Fruit fly (Drosophila melanogaster) whole organism, embryonic: ENCODE data around the gene CG14212.

Experiments used
- Abd-B ChIP-seq: fragments of 200-800 bp; sonication (Bioruptor generic); optimal IDR thresholded peaks from 2 replicates; lab custom pipeline; 2018; ENCODE audit warnings: missing biosample characterization, mild to moderate bottlenecking, missing genetic modification characterization, moderate library complexity
- B-H1 ChIP-seq: fragments of 200-800 bp; sonication (Bioruptor generic); IDR thresholded peaks from 3 replicates; pipeline ENCODE4 v1.3.6; 2022; ENCODE audit warnings: missing biosample characterization, missing genetic modification characterization
- BEAF-32 ChIP-seq: fragments of 200-800 bp; sonication (Bioruptor generic); optimal IDR thresholded peaks from 3 replicates; lab custom pipeline; 2017; ENCODE audit warnings: missing biosample characterization, missing genetic modification characterization, mild to moderate bottlenecking, moderate library complexity, missing genetic modification reagents
- Bdp1 ChIP-seq: fragments of 200-800 bp; sonication (Bioruptor generic); optimal IDR thresholded peaks from 3 replicates; lab custom pipeline; 2016; ENCODE audit warnings: missing biosample characterization, missing genetic modification characterization
- Blimp-1 ChIP-seq: fragments of 200-800 bp; sonication (Bioruptor generic); optimal IDR thresholded peaks from 3 replicates; lab custom pipeline; 2018; ENCODE audit warnings: missing biosample characterization, missing genetic modification characterization, mild to moderate bottlenecking, moderate library complexity, missing genetic modification reagents
- CG1024 ChIP-seq: fragments of 200-800 bp; sonication (Bioruptor generic); IDR thresholded peaks from 2 replicates; pipeline ENCODE4 v1.3.6; 2022; ENCODE audit warnings: missing biosample characterization, missing genetic modification characterization
- CG15269 ChIP-seq: fragments of 200-800 bp; sonication (Bioruptor generic); optimal IDR thresholded peaks from 2 replicates; lab custom pipeline; 2018; ENCODE audit warnings: missing biosample characterization, mild to moderate bottlenecking, missing genetic modification characterization, moderate library complexity
- CG1603 ChIP-seq: fragments of 200-800 bp; sonication (Bioruptor generic); optimal IDR thresholded peaks from 2 replicates; lab custom pipeline; 2019; ENCODE audit warnings: missing biosample characterization, mild to moderate bottlenecking, missing genetic modification characterization, moderate library complexity
- CG2199 ChIP-seq: fragments of 200-800 bp; sonication (Bioruptor generic); IDR thresholded peaks from 3 replicates; pipeline ENCODE4 v1.3.6; 2022; ENCODE audit warnings: missing biosample characterization, missing genetic modification characterization
- CG31224 ChIP-seq: fragments of 200-800 bp; sonication (Bioruptor generic); IDR thresholded peaks from 2 replicates; pipeline ENCODE4 v1.3.6; 2022; ENCODE audit warnings: missing biosample characterization, missing genetic modification characterization
- CG3847 ChIP-seq: fragments of 200-800 bp; sonication (Bioruptor generic); IDR thresholded peaks from 2 replicates; pipeline ENCODE4 v1.3.6; 2022; ENCODE audit warnings: missing biosample characterization, missing genetic modification characterization
- CG3995 ChIP-seq: fragments of 200-800 bp; sonication (Bioruptor generic); optimal IDR thresholded peaks from 3 replicates; lab custom pipeline; 2016; ENCODE audit warnings: missing biosample characterization, missing genetic modification characterization
- CG4617 ChIP-seq: fragments of 200-800 bp; sonication (Bioruptor generic); optimal IDR thresholded peaks from 3 replicates; lab custom pipeline; 2016; ENCODE audit warnings: missing biosample characterization, missing genetic modification characterization, borderline replicate concordance
- CG8388 ChIP-seq: fragments of 200-800 bp; sonication (Bioruptor generic); optimal IDR thresholded peaks from 2 replicates; lab custom pipeline; 2019; ENCODE audit warnings: missing biosample characterization, mild to moderate bottlenecking, missing genetic modification characterization, moderate library complexity
- Deaf1 ChIP-seq: fragments of 200-800 bp; optimal IDR thresholded peaks from 3 replicates; lab custom pipeline; 2019; ENCODE audit warnings: missing biosample characterization, mild to moderate bottlenecking, missing genetic modification characterization, moderate library complexity
- Doc3 ChIP-seq: fragments of 200-800 bp; sonication (Bioruptor generic); IDR thresholded peaks from 3 replicates; pipeline ENCODE4 v1.3.6; 2022; ENCODE audit warnings: missing biosample characterization, missing genetic modification characterization; ENCODE audit not compliant: partially characterized antibody
- Dref ChIP-seq: fragments of 200-800 bp; sonication (Bioruptor generic); IDR thresholded peaks from 2 replicates; pipeline ENCODE4 v1.3.6; 2022; ENCODE audit warnings: missing biosample characterization, missing genetic modification characterization
- ERR ChIP-seq: fragments of 200-800 bp; sonication (Bioruptor generic); optimal IDR thresholded peaks from 2 replicates; lab custom pipeline; 2016; ENCODE audit warnings: missing biosample characterization, missing genetic modification characterization
- Elba2 ChIP-seq: fragments of 200-800 bp; sonication (Bioruptor generic); optimal IDR thresholded peaks from 3 replicates; lab custom pipeline; 2016; ENCODE audit warnings: missing biosample characterization, missing genetic modification characterization
- Hr78 ChIP-seq, 2 experiments: fragments of 200-800 bp in 1 of 2; fragments of >200 bp in 1 of 2; sonication (Bioruptor generic) in 1 of 2; optimal IDR thresholded peaks; 2 replicates each; lab custom pipeline; 2017 to 2019; ENCODE audit warnings: missing biosample characterization in 2 of 2, missing genetic modification characterization in 2 of 2, mild to moderate bottlenecking in 1 of 2, moderate library complexity in 1 of 2
- Jarid2 ChIP-seq: fragments of 200-800 bp; sonication (Bioruptor generic); optimal IDR thresholded peaks from 3 replicates; lab custom pipeline; 2017; ENCODE audit warnings: mild to moderate bottlenecking, missing biosample characterization, missing genetic modification reagents, missing genetic modification characterization
- Med ChIP-seq: fragments of 200-800 bp; sonication (Bioruptor generic); peaks from one replicate; lab custom pipeline; 2016; ENCODE audit warnings: missing biosample characterization, missing genetic modification characterization, mild to moderate bottlenecking, inconsistent platforms, moderate library complexity
- Neu2 ChIP-seq: fragments of 200-800 bp; sonication (Bioruptor generic); optimal IDR thresholded peaks from 3 replicates; lab custom pipeline; 2016; ENCODE audit warnings: missing biosample characterization, missing genetic modification characterization, borderline replicate concordance
- Ptx1 ChIP-seq: fragments of 200-800 bp; sonication (Bioruptor generic); IDR thresholded peaks from 2 replicates; pipeline ENCODE4 v1.3.6; 2022; ENCODE audit warnings: missing biosample characterization, missing genetic modification characterization
- Trl ChIP-seq, 3 experiments: fragments of >200 bp in 2 of 3; fragments of 200-800 bp in 1 of 3; sonication (Bioruptor generic) in 1 of 3; optimal IDR thresholded peaks; 2 replicates in 1 of 3; 3 replicates in 2 of 3; lab custom pipeline; 2016 to 2017; ENCODE audit warnings: missing biosample characterization in 1 of 3, missing genetic modification characterization in 1 of 3
- Xbp1 ChIP-seq: fragments of 200-800 bp; sonication (Bioruptor generic); optimal IDR thresholded peaks from 3 replicates; lab custom pipeline; 2016; ENCODE audit warnings: missing biosample characterization, mild to moderate bottlenecking, missing genetic modification characterization
- bab2 ChIP-seq: fragments of 200-800 bp; sonication (Bioruptor generic); optimal IDR thresholded peaks from 2 replicates; lab custom pipeline; 2016; ENCODE audit warnings: missing biosample characterization, missing genetic modification characterization
- bsh ChIP-seq, 2 experiments: fragments of 200-800 bp; sonication (Bioruptor generic); optimal IDR thresholded peaks; 2 replicates each; lab custom pipeline; 2017 to 2018; ENCODE audit warnings: mild to moderate bottlenecking in 2 of 2, missing biosample characterization in 2 of 2, missing genetic modification characterization in 2 of 2, moderate library complexity in 1 of 2
- croc ChIP-seq: fragments of 200-800 bp; sonication (Bioruptor generic); conservative IDR thresholded peaks from 3 replicates; pipeline ENCODE4 v1.3.6; 2022; ENCODE audit warnings: missing biosample characterization, missing genetic modification characterization
- crol ChIP-seq: fragments of 200-800 bp; sonication (Bioruptor generic); IDR thresholded peaks from 2 replicates; pipeline ENCODE4 v1.3.6; 2022; ENCODE audit warnings: missing biosample characterization, missing genetic modification characterization
- cwo ChIP-seq: fragments of 200-800 bp; sonication (Bioruptor generic); optimal IDR thresholded peaks from 3 replicates; lab custom pipeline; 2017; ENCODE audit warnings: missing biosample characterization, missing genetic modification characterization, mild to moderate bottlenecking, moderate library complexity, missing genetic modification reagents
- ems ChIP-seq: fragments of 200-800 bp; sonication (Bioruptor generic); optimal IDR thresholded peaks from 3 replicates; lab custom pipeline; 2016; ENCODE audit warnings: missing biosample characterization, missing genetic modification characterization
- gem ChIP-seq: fragments of 200-800 bp; sonication (Bioruptor generic); optimal IDR thresholded peaks from 2 replicates; lab custom pipeline; 2019; ENCODE audit warnings: missing biosample characterization, mild to moderate bottlenecking, missing genetic modification characterization, moderate library complexity
- insv ChIP-seq, 2 experiments: fragments of 200-800 bp; sonication (Bioruptor generic); optimal IDR thresholded peaks; 3 replicates each; lab custom pipeline; 2016 to 2018; ENCODE audit warnings: missing biosample characterization in 2 of 2, missing genetic modification characterization in 2 of 2
- kah ChIP-seq: fragments of 200-800 bp; sonication (Bioruptor generic); optimal IDR thresholded peaks from 2 replicates; lab custom pipeline; 2018; ENCODE audit warnings: missing biosample characterization, mild to moderate bottlenecking, missing genetic modification characterization
- lbe ChIP-seq: fragments of 200-800 bp; sonication (Bioruptor generic); optimal IDR thresholded peaks from 2 replicates; lab custom pipeline; 2016; ENCODE audit warnings: missing biosample characterization, mild to moderate bottlenecking, missing genetic modification characterization
- maf-S ChIP-seq: fragments of 200-800 bp; sonication (Bioruptor generic); optimal IDR thresholded peaks from 2 replicates; lab custom pipeline; 2016; ENCODE audit warnings: missing biosample characterization, missing genetic modification characterization
- repo ChIP-seq: fragments of 200-800 bp; sonication (Bioruptor generic); optimal IDR thresholded peaks from 2 replicates; lab custom pipeline; 2016; ENCODE audit warnings: missing biosample characterization, missing genetic modification characterization
- ro ChIP-seq: fragments of 200-800 bp; sonication (Bioruptor generic); IDR thresholded peaks from 2 replicates; pipeline ENCODE4 v1.3.6; 2022; ENCODE audit warnings: missing biosample characterization, missing genetic modification characterization
- sens ChIP-seq: fragments of 200-800 bp; sonication (Bioruptor generic); peaks from one replicate; lab custom pipeline; 2016; ENCODE audit warnings: missing biosample characterization, missing genetic modification characterization
- sna ChIP-seq: fragments of 200-800 bp; sonication (Bioruptor generic); IDR thresholded peaks from 2 replicates; pipeline ENCODE4 v1.3.6; 2022; ENCODE audit warnings: missing biosample characterization, missing genetic modification characterization; ENCODE audit not compliant: partially characterized antibody
- so ChIP-seq: fragments of 200-800 bp; sonication (Bioruptor generic); IDR thresholded peaks from 3 replicates; pipeline ENCODE4 v1.3.6; 2022; ENCODE audit warnings: missing biosample characterization, missing genetic modification characterization
- sug ChIP-seq: fragments of 200-800 bp; optimal IDR thresholded peaks from 2 replicates; lab custom pipeline; 2019; ENCODE audit warnings: missing biosample characterization, mild to moderate bottlenecking, missing genetic modification characterization, moderate library complexity
- wek ChIP-seq: fragments of 200-800 bp; sonication (Bioruptor generic); optimal IDR thresholded peaks from 3 replicates; lab custom pipeline; 2018; ENCODE audit warnings: missing biosample characterization, mild to moderate bottlenecking, missing genetic modification characterization, moderate library complexity
- z ChIP-seq: fragments of 200-800 bp; sonication (Bioruptor generic); IDR thresholded peaks from 3 replicates; pipeline ENCODE4 v1.3.6; 2022; ENCODE audit warnings: missing biosample characterization, missing genetic modification characterization

CG14212 gene

dm6 chrX:19666991-19667409 is 41.5 kb downstream of the CG14212 start, which contains the start of gene Zw (continued):
- TF ChIP-seq Trl (optimal IDR thresholded peaks at IDR 0.05; lab: Kevin White, UChicago) = no peak
- TF ChIP-seq Trl (GFP tag; optimal IDR thresholded peaks at IDR 0.05; lab: Kevin White, UChicago) = peak; percentile 47
- no peak for TF ChIP-seq Dref (GFP tag; lab: Robert Waterston, UW)

dm6 chrX:19667444-19668104 is 42.1 kb downstream of the CG14212 start:
- TF ChIP-seq cwo (GFP tag; lab: Kevin White, UChicago) (peak; percentile 50), CG8388 (GFP tag; lab: Kevin White, UChicago) (peak; percentile 80), BEAF-32 (peak; percentile 7), sug (peak; percentile 32), Trl (optimal IDR thresholded peaks at IDR 0.05; lab: Kevin White, UChicago) (peak; percentile 46 to 50), Trl (GFP tag; optimal IDR thresholded peaks at IDR 0.05; lab: Kevin White, UChicago) (no peak), CG31224 (no peak), insv (GFP tag; optimal IDR thresholded peaks at IDR 0.05; lab: Kevin White, UChicago) (peak in 1 of 2 experiments; percentile 84), Med (GFP tag; lab: Kevin White, UChicago) (peak; percentile 67), bsh (GFP tag; optimal IDR thresholded peaks at IDR 0.05; lab: Kevin White, UChicago) (no peak), CG15269 (tag; lab: Kevin White, UChicago) (no peak), CG3995 (GFP tag; lab: Kevin White, UChicago) (peak; percentile 68), bab2 (GFP tag; lab: Kevin White, UChicago) (no peak), Bdp1 (GFP tag; lab: Kevin White, UChicago) (no peak), Deaf1 (tag; lab: Kevin White, UChicago) (peak; percentile 36), gem (no peak), crol (GFP tag; lab: Robert Waterston, UW) (peak; percentile 77), CG1024 (no peak), CG1603 (tag; lab: Kevin White, UChicago) (peak; percentile 81), z (GFP tag; lab: Robert Waterston, UW) (0 out of 3 replicates have a peak, but pooled peaks have one; percentile 50), lbe (GFP tag; lab: Kevin White, UChicago) (no peak), Neu2 (GFP tag; lab: Kevin White, UChicago) (no peak), Blimp-1 (peak; percentile 68), Hr78 (GFP tag; optimal IDR thresholded peaks at IDR 0.05; lab: Kevin White, UChicago) (peak in 1 of 2 experiments; percentile 67), sens (GFP tag; lab: Kevin White, UChicago) (peak; percentile 37), Elba2 (GFP tag; lab: Kevin White, UChicago) (peak; percentile 92), ERR (peak; percentile 83)
- TF ChIP-seq, all 482 proteins: peak for 17

- TF ChIP-seq Doc3 (GFP tag; lab: Robert Waterston, UW) (no peak), sna (GFP tag; lab: Robert Waterston, UW) (no peak), maf-S (peak; percentile 97), wek (peak; percentile 90), ro (GFP tag; lab: Robert Waterston, UW) (peak; percentile 86), Deaf1 (tag; lab: Kevin White, UChicago) (peak; percentile 77), Jarid2 (GFP tag; lab: Kevin White, UChicago) (peak; percentile 54), CG4617 (GFP tag; lab: Kevin White, UChicago) (peak; percentile 91), Ptx1 (GFP tag; lab: Robert Waterston, UW) (peak; percentile 90), kah (GFP tag; lab: Kevin White, UChicago) (peak; percentile 78), Xbp1 (GFP tag; lab: Kevin White, UChicago) (peak; percentile 98), so (peak; percentile 94), CG2199 (GFP tag; lab: Robert Waterston, UW) (peak; percentile 88; the same call in 2 of the 3 replicates), croc (GFP tag; lab: Robert Waterston, UW) (peak; percentile 91), CG3847 (peak; percentile 95), Abd-B (peak; percentile 92), B-H1 (GFP tag; lab: Robert Waterston, UW) (peak; percentile 89), ems (peak; percentile 97), CG1603 (tag; lab: Kevin White, UChicago) (peak; percentile 97), repo (GFP tag; lab: Kevin White, UChicago) (peak; percentile 94)
Observed at dm6 chrX:19668405-19668804, 42.9 kb downstream of the CG14212 start.
